Fruit fly (Drosophila melanogaster) whole organism, embryonic: ENCODE data around the gene CG4456.
A peak's percentile ranks its signal among the peaks of the same experiment; 100 is the strongest.

ENCODE experiments used
- Adf1 ChIP-seq: fragments of 200-800 bp; sonication (Bioruptor generic); IDR thresholded peaks from 2 replicates; pipeline ENCODE4 v1.3.6; 2022; ENCODE audit warnings: missing biosample characterization, missing genetic modification characterization
- Aef1 ChIP-seq: fragments of 200-800 bp; sonication (Bioruptor generic); IDR thresholded peaks from 3 replicates; pipeline ENCODE4 v1.3.6; 2022; ENCODE audit warnings: missing biosample characterization, missing genetic modification characterization
- BEAF-32 ChIP-seq: fragments of 200-800 bp; sonication (Bioruptor generic); optimal IDR thresholded peaks from 3 replicates; lab custom pipeline; 2017; ENCODE audit warnings: missing biosample characterization, missing genetic modification characterization, mild to moderate bottlenecking, moderate library complexity, missing genetic modification reagents
- CG10431 ChIP-seq: fragments of 200-800 bp; sonication (Bioruptor generic); optimal IDR thresholded peaks from 3 replicates; lab custom pipeline; 2018; ENCODE audit warnings: missing biosample characterization, mild to moderate bottlenecking, missing genetic modification characterization
- CG10462 ChIP-seq: fragments of 200-800 bp; sonication (Bioruptor generic); optimal IDR thresholded peaks from 2 replicates; lab custom pipeline; 2016; ENCODE audit warnings: missing biosample characterization, missing genetic modification characterization
- CG10543 ChIP-seq: fragments of 200-800 bp; sonication (Bioruptor generic); optimal IDR thresholded peaks from 3 replicates; lab custom pipeline; 2017; ENCODE audit warnings: missing biosample characterization, mild to moderate bottlenecking, missing genetic modification characterization, moderate library complexity
- CG10959 ChIP-seq: fragments of 200-800 bp; sonication (Bioruptor generic); IDR thresholded peaks from 2 replicates; pipeline ENCODE4 v1.3.6; 2022; ENCODE audit warnings: missing biosample characterization, missing genetic modification characterization
- CG11456 ChIP-seq: fragments of 200-800 bp; sonication (Bioruptor generic); IDR thresholded peaks from 3 replicates; pipeline ENCODE4 v1.3.6; 2022; ENCODE audit warnings: missing biosample characterization, missing genetic modification characterization
- CG13296 ChIP-seq: fragments of 200-800 bp; sonication (Bioruptor generic); optimal IDR thresholded peaks from 3 replicates; lab custom pipeline; 2018; ENCODE audit warnings: missing biosample characterization, mild to moderate bottlenecking, missing genetic modification characterization
- CG1529 ChIP-seq: fragments of 200-800 bp; sonication (Bioruptor generic); optimal IDR thresholded peaks from 3 replicates; lab custom pipeline; 2018; ENCODE audit warnings: missing biosample characterization, missing genetic modification characterization
- CG17359 ChIP-seq: fragments of 200-800 bp; sonication (Bioruptor generic); optimal IDR thresholded peaks from 3 replicates; lab custom pipeline; 2018; ENCODE audit warnings: missing biosample characterization, mild to moderate bottlenecking, missing genetic modification characterization, moderate library complexity
- CG17568 ChIP-seq: fragments of 200-800 bp; sonication (Bioruptor generic); optimal IDR thresholded peaks from 2 replicates; lab custom pipeline; 2018; ENCODE audit warnings: missing biosample characterization, mild to moderate bottlenecking, missing genetic modification characterization, moderate library complexity
- CG17802 ChIP-seq: fragments of 200-800 bp; sonication (Bioruptor generic); optimal IDR thresholded peaks from 2 replicates; lab custom pipeline; 2018; ENCODE audit warnings: missing biosample characterization, mild to moderate bottlenecking, missing genetic modification characterization, moderate library complexity
- CG1832 ChIP-seq: fragments of 200-800 bp; sonication (Bioruptor generic); optimal IDR thresholded peaks from 2 replicates; lab custom pipeline; 2017; ENCODE audit warnings: missing biosample characterization, mild to moderate bottlenecking, missing genetic modification characterization, inconsistent platforms
- CG33557 ChIP-seq: fragments of 200-800 bp; sonication (Bioruptor generic); optimal IDR thresholded peaks from 2 replicates; lab custom pipeline; 2019; ENCODE audit warnings: missing biosample characterization, mild to moderate bottlenecking, missing genetic modification characterization, moderate library complexity
- CG3847 ChIP-seq: fragments of 200-800 bp; sonication (Bioruptor generic); IDR thresholded peaks from 2 replicates; pipeline ENCODE4 v1.3.6; 2022; ENCODE audit warnings: missing biosample characterization, missing genetic modification characterization
- CG6272 ChIP-seq: fragments of 200-800 bp; sonication (Bioruptor generic); IDR thresholded peaks from 2 replicates; pipeline ENCODE4 v1.3.6; 2022; ENCODE audit warnings: missing biosample characterization, missing genetic modification characterization
- CG6683 ChIP-seq: fragments of 200-800 bp; sonication (Bioruptor generic); optimal IDR thresholded peaks from 2 replicates; lab custom pipeline; 2017; ENCODE audit warnings: missing biosample characterization, mild to moderate bottlenecking, missing genetic modification characterization, missing genetic modification reagents
- CG7786 ChIP-seq: fragments of 200-800 bp; sonication (Bioruptor generic); optimal IDR thresholded peaks from 2 replicates; lab custom pipeline; 2016; ENCODE audit warnings: missing biosample characterization, missing genetic modification characterization
- CG8281 ChIP-seq: fragments of 200-800 bp; sonication (Bioruptor generic); optimal IDR thresholded peaks from 2 replicates; lab custom pipeline; 2018; ENCODE audit warnings: missing biosample characterization, mild to moderate bottlenecking, missing genetic modification characterization, moderate library complexity
- CG8388 ChIP-seq: fragments of 200-800 bp; sonication (Bioruptor generic); optimal IDR thresholded peaks from 2 replicates; lab custom pipeline; 2019; ENCODE audit warnings: missing biosample characterization, mild to moderate bottlenecking, missing genetic modification characterization, moderate library complexity
- CG8765 ChIP-seq: fragments of 200-800 bp; sonication (Bioruptor generic); IDR thresholded peaks from 2 replicates; pipeline ENCODE4 v1.3.6; 2022; ENCODE audit warnings: missing biosample characterization, missing genetic modification characterization
- D19A ChIP-seq: fragments of 200-800 bp; optimal IDR thresholded peaks from 3 replicates; lab custom pipeline; 2019; ENCODE audit warnings: missing biosample characterization, mild to moderate bottlenecking, missing genetic modification characterization, moderate library complexity
- E2f1 ChIP-seq: fragments of 200-800 bp; sonication (Bioruptor generic); IDR thresholded peaks from 2 replicates; pipeline ENCODE4 v1.3.6; 2022; ENCODE audit warnings: missing biosample characterization, missing genetic modification characterization
- HLH54F ChIP-seq: fragments of 200-800 bp; sonication (Bioruptor generic); optimal IDR thresholded peaks from 3 replicates; lab custom pipeline; 2016; ENCODE audit warnings: missing biosample characterization, missing genetic modification characterization
- Mes4 ChIP-seq: fragments of 200-800 bp; sonication (Bioruptor generic); optimal IDR thresholded peaks from 2 replicates; lab custom pipeline; 2016; ENCODE audit warnings: missing biosample characterization, missing genetic modification characterization
- PHDP ChIP-seq: fragments of 200-800 bp; sonication (Bioruptor generic); optimal IDR thresholded peaks from 3 replicates; lab custom pipeline; 2018; ENCODE audit warnings: missing biosample characterization, mild to moderate bottlenecking, missing genetic modification characterization, moderate library complexity
- Scr ChIP-seq: fragments of 200-800 bp; sonication (Bioruptor generic); IDR thresholded peaks from 2 replicates; pipeline ENCODE4 v1.3.6; 2022; ENCODE audit warnings: missing biosample characterization, missing genetic modification characterization; ENCODE audit not compliant: partially characterized antibody
- Sox102F ChIP-seq: fragments of 200-800 bp; sonication (Bioruptor generic); optimal IDR thresholded peaks from 2 replicates; lab custom pipeline; 2018; ENCODE audit warnings: missing biosample characterization, mild to moderate bottlenecking, missing genetic modification characterization, moderate library complexity
- bowl ChIP-seq: fragments of 200-800 bp; sonication (Bioruptor generic); IDR thresholded peaks from 2 replicates; pipeline ENCODE4 v1.3.6; 2022; ENCODE audit warnings: missing biosample characterization, missing genetic modification characterization
- br ChIP-seq: fragments of >200 bp; optimal IDR thresholded peaks from 2 replicates; lab custom pipeline; 2017
- chinmo ChIP-seq: fragments of 200-800 bp; sonication (Bioruptor generic); IDR thresholded peaks from 4 replicates; pipeline ENCODE4 v1.3.6; 2022; ENCODE audit warnings: missing biosample characterization, missing genetic modification characterization; ENCODE audit not compliant: partially characterized antibody
- crc ChIP-seq: fragments of 200-800 bp; sonication (Bioruptor generic); optimal IDR thresholded peaks from 2 replicates; lab custom pipeline; 2016; ENCODE audit warnings: missing biosample characterization, missing genetic modification characterization
- crol ChIP-seq: fragments of 200-800 bp; sonication (Bioruptor generic); IDR thresholded peaks from 2 replicates; pipeline ENCODE4 v1.3.6; 2022; ENCODE audit warnings: missing biosample characterization, missing genetic modification characterization
- crp ChIP-seq, 2 experiments: fragments of 200-800 bp; sonication (Bioruptor generic); optimal IDR thresholded peaks; 2 replicates in 1 of 2; 3 replicates in 1 of 2; lab custom pipeline; 2017; ENCODE audit warnings: missing biosample characterization in 2 of 2, missing genetic modification characterization in 2 of 2, mild to moderate bottlenecking in 1 of 2, moderate library complexity in 1 of 2
- dmrt11E ChIP-seq: fragments of 200-800 bp; sonication (Bioruptor generic); optimal IDR thresholded peaks from 3 replicates; lab custom pipeline; 2018; ENCODE audit warnings: missing biosample characterization, mild to moderate bottlenecking, missing genetic modification characterization, moderate library complexity
- eyg ChIP-seq: fragments of 200-800 bp; sonication (Bioruptor generic); optimal IDR thresholded peaks from 3 replicates; lab custom pipeline; 2016; ENCODE audit warnings: missing biosample characterization, missing genetic modification characterization
- fd3F ChIP-seq: fragments of 200-800 bp; sonication (Bioruptor generic); optimal IDR thresholded peaks from 2 replicates; lab custom pipeline; 2018; ENCODE audit warnings: missing biosample characterization, mild to moderate bottlenecking, missing genetic modification characterization, moderate library complexity
- fd96Cb ChIP-seq: fragments of 200-800 bp; sonication (Bioruptor generic); optimal IDR thresholded peaks from 2 replicates; lab custom pipeline; 2018; ENCODE audit warnings: missing biosample characterization, mild to moderate bottlenecking, missing genetic modification characterization, moderate library complexity
- hb ChIP-seq: fragments of 200-800 bp; sonication (Bioruptor generic); IDR thresholded peaks from 3 replicates; pipeline ENCODE4 v1.3.6; 2022; ENCODE audit warnings: missing biosample characterization, missing genetic modification characterization; ENCODE audit not compliant: partially characterized antibody
- ind ChIP-seq: fragments of 200-800 bp; sonication (Bioruptor generic); optimal IDR thresholded peaks from 3 replicates; lab custom pipeline; 2016; ENCODE audit warnings: missing biosample characterization, missing genetic modification characterization
- jing ChIP-seq: fragments of 200-800 bp; sonication (Bioruptor generic); optimal IDR thresholded peaks from 2 replicates; lab custom pipeline; 2018; ENCODE audit warnings: missing biosample characterization, mild to moderate bottlenecking, missing genetic modification characterization
- mam ChIP-seq: fragments of 200-800 bp; sonication (Bioruptor generic); optimal IDR thresholded peaks from 3 replicates; lab custom pipeline; 2016; ENCODE audit warnings: missing biosample characterization, missing genetic modification characterization
- otp ChIP-seq: fragments of 200-800 bp; sonication (Bioruptor generic); IDR thresholded peaks from 3 replicates; pipeline ENCODE4, ENCODE4 v1.3.6; 2022; ENCODE audit warnings: missing biosample characterization, missing genetic modification characterization
- pzg ChIP-seq: fragments of 200-800 bp; sonication (Bioruptor generic); optimal IDR thresholded peaks from 3 replicates; lab custom pipeline; 2018; ENCODE audit warnings: missing biosample characterization, mild to moderate bottlenecking, missing genetic modification characterization, moderate library complexity
- sima ChIP-seq: fragments of 200-800 bp; sonication (Bioruptor generic); optimal IDR thresholded peaks from 2 replicates; lab custom pipeline; 2016; ENCODE audit warnings: missing biosample characterization, missing genetic modification characterization
- ssp ChIP-seq: fragments of 200-800 bp; sonication (Bioruptor generic); IDR thresholded peaks from 2 replicates; pipeline ENCODE4 v1.3.6; 2022; ENCODE audit warnings: missing biosample characterization, missing genetic modification characterization
- tna ChIP-seq: fragments of 200-800 bp; sonication (Bioruptor generic); IDR thresholded peaks from 2 replicates; pipeline ENCODE4 v1.3.6; 2022; ENCODE audit warnings: missing biosample characterization, missing genetic modification characterization; ENCODE audit not compliant: partially characterized antibody
- z ChIP-seq: fragments of 200-800 bp; sonication (Bioruptor generic); IDR thresholded peaks from 3 replicates; pipeline ENCODE4 v1.3.6; 2022; ENCODE audit warnings: missing biosample characterization, missing genetic modification characterization
- zfh1 ChIP-seq: fragments of 200-800 bp; sonication (Bioruptor generic); IDR thresholded peaks from 3 replicates; pipeline ENCODE4 v1.3.6; 2022; ENCODE audit warnings: missing biosample characterization, missing genetic modification characterization

The CG4456 gene

DNA sequence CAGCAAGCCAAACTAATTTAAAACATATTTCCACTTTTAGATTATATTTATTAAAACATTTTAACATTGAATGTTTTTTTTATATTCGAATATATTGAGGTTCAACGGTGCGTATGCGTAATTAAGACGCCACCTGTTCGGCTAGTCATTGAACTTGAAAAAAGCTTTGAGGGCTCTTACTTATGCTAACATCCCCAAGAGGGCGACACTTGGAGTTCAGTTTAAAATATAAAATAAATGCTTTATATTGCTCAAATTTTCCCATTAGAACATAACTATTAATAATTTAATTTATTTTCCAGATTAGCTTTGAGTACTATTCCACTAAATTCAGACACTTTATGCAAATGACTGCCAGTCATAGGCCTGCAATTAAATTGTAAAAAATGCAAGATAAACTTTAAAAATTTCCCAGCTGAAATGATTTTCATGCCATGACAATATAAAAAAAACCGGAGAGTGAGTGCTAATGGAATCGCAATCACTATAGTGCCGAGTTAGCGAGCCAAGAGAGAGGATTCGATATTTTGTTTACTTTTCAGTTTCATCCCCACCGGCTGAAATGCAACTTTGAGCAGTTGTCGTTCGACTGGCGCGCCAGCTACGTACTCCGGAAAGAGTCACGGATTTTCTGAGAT lies 38.7 kb upstream of the CG4456 start, which contains the start of gene PGRP-LA (continued):
- TF ChIP-seq CG6272 (GFP tag; lab: Robert Waterston, UW) (no peak), CG8281 (no peak), CG8765 (GFP tag; lab: Robert Waterston, UW) (no peak), D19A (no peak), fd3F (GFP tag; lab: Kevin White, UChicago) (peak; percentile 25), HLH54F (GFP tag; lab: Kevin White, UChicago) (no peak), z (no peak), CG1529 (peak; percentile 40), CG13296 (GFP tag; lab: Kevin White, UChicago) (peak; percentile 38), Aef1 (GFP tag; lab: Robert Waterston, UW) (peak; percentile 37; the same call in 1 of the 3 replicates), CG7786 (GFP tag; lab: Kevin White, UChicago) (no peak), CG8388 (no peak), crp (GFP tag; optimal IDR thresholded peaks at IDR 0.05; lab: Kevin White, UChicago) (no peak), CG10431 (GFP tag; lab: Kevin White, UChicago) (peak; percentile 19), jing (GFP tag; lab: Kevin White, UChicago) (no peak), CG3847 (GFP tag; lab: Robert Waterston, UW) (no peak), hb (GFP tag; lab: Robert Waterston, UW) (no peak), zfh1 (GFP tag; lab: Robert Waterston, UW) (peak; percentile 34; the same call in 1 of the 3 replicates), CG11456 (GFP tag; lab: Robert Waterston, UW) (peak; percentile 84), CG10959 (GFP tag; lab: Robert Waterston, UW) (no peak), dmrt11E (tag; lab: Kevin White, UChicago) (no peak), br (lab: Kevin White, UChicago) (no peak), Sox102F (GFP tag; lab: Kevin White, UChicago) (peak; percentile 51), sima (GFP tag; lab: Kevin White, UChicago) (no peak), crc (GFP tag; lab: Kevin White, UChicago) (no peak), otp (GFP tag; lab: Robert Waterston, UW) (no peak), CG17568 (GFP tag; lab: Kevin White, UChicago) (no peak), tna (GFP tag; lab: Robert Waterston, UW) (no peak), PHDP (peak; percentile 63), CG6683 (no peak), CG10543 (GFP tag; lab: Kevin White, UChicago) (peak; percentile 18), Scr (GFP tag; lab: Robert Waterston, UW) (no peak), chinmo (no peak), ind (GFP tag; lab: Kevin White, UChicago) (peak; percentile 17), CG1832 (GFP tag; lab: Kevin White, UChicago) (no peak), eyg (GFP tag; lab: Kevin White, UChicago) (no peak), pzg (GFP tag; lab: Kevin White, UChicago) (no peak), Mes4 (GFP tag; lab: Kevin White, UChicago) (no peak), Adf1 (GFP tag; lab: Robert Waterston, UW) (no peak), CG10462 (no peak), crol (GFP tag; lab: Robert Waterston, UW) (no peak), fd96Cb (tag; lab: Kevin White, UChicago) (no peak), BEAF-32 (GFP tag; lab: Kevin White, UChicago) (no peak), CG17802 (no peak), bowl (GFP tag; lab: Robert Waterston, UW) (no peak), CG17359 (tag; lab: Kevin White, UChicago) (no peak), ssp (no peak), E2f1 (GFP tag; lab: Robert Waterston, UW) (no peak), mam (GFP tag; lab: Kevin White, UChicago) (no peak), CG33557 (no peak)
